Worm (Caenorhabditis elegans): ENCODE data around the gene F33G12.3.

F33G12.3 gene

DNA sequence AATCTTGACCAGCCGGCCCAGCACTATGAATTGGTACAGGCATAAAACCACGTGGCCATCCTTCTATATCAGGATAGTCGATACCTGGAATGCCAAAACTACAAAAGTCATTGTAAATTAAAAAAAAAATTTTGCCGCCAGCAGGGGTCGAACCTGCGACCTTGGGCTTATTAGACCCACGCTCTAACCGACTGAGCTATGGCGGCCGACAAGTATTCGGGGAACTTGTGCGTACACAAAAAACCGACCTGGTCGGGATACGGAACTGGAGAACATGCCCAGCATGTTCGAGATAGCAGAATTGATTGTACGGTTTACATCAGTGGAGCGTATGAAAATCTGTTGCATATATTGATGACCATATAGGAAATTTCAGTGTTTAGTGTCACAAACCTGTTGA is 23.5 kb upstream of the F33G12.3 start (continued):
- TF ChIP-seq rpc-1 (optimal IDR thresholded peaks at IDR 0.05) (peak; percentile 58), rpc-1 (tag; optimal IDR thresholded peaks at IDR 0.05) (peak; percentile 66), tbx-9 (tag; optimal IDR thresholded peaks at IDR 0.05; ENCODE audit: borderline replicate concordance) (no peak), hsf-1 (GFP tag; IDR thresholded peaks at IDR 0.05) (peak; percentile 72), snpc-4 (GFP tag; optimal IDR thresholded peaks at IDR 0.05) (peak; percentile 98), snpc-4 (tag; optimal IDR thresholded peaks at IDR 0.05) (peak; percentile 99), bed-1 (GFP tag; IDR thresholded peaks at IDR 0.05) (0 out of 2 replicates have a peak, but pooled peaks have one; percentile 63), dpl-1 (GFP tag; optimal IDR thresholded peaks at IDR 0.05) (no peak), ama-1 (optimal IDR thresholded peaks at IDR 0.05) (no peak), ama-1 (GFP tag; optimal IDR thresholded peaks at IDR 0.05) (peak in 1 of 2 experiments; percentile 68), pbrm-1 (GFP tag; IDR thresholded peaks at IDR 0.05) (peak; percentile 74), ztf-3 (GFP tag; optimal IDR thresholded peaks at IDR 0.05) (no peak), ceh-40 (GFP tag; IDR thresholded peaks at IDR 0.05) (0 out of 2 replicates have a peak, but pooled peaks have one; percentile 42), zfh-2 (GFP tag; conservative IDR thresholded peaks at IDR 0.05) (no peak), rec-8 (tag; optimal IDR thresholded peaks at IDR 0.05) (peak; percentile 34 to 66), mxl-1 (tag; optimal IDR thresholded peaks at IDR 0.05) (peak; percentile 7), madf-6 (GFP tag; IDR thresholded peaks at IDR 0.05) (peak; percentile 85), Y67H2A.10 (GFP tag; conservative IDR thresholded peaks at IDR 0.05) (no peak), snpc-3.4 (tag; optimal IDR thresholded peaks at IDR 0.05) (peak; percentile 98), tbp1 (GFP tag; optimal IDR thresholded peaks at IDR 0.05) (peak; percentile 99), chd-7 (tag; optimal IDR thresholded peaks at IDR 0.05) (peak; percentile 31), lin-26 (GFP tag; IDR thresholded peaks at IDR 0.05) (peak; percentile 61; the same call in 1 of the 2 replicates), cebp-1 (GFP tag; IDR thresholded peaks at IDR 0.05) (no peak), cebp-1 (tag; optimal IDR thresholded peaks at IDR 0.05) (peak; percentile 53), aptf-3 (GFP tag; IDR thresholded peaks at IDR 0.05) (peak; percentile 86; the same call in 1 of the 2 replicates), ekl-4 (GFP tag; IDR thresholded peaks at IDR 0.05) (peak; percentile 88), madf-3 (GFP tag; IDR thresholded peaks at IDR 0.05) (peak; percentile 73), nhr-90 (tag; optimal IDR thresholded peaks at IDR 0.05) (peak; percentile 4), F22D6.2 (tag; optimal IDR thresholded peaks at IDR 0.05) (no peak), let-526 (GFP tag; IDR thresholded peaks at IDR 0.05) (0 out of 2 replicates have a peak, but pooled peaks have one; percentile 19), lsl-1 (GFP tag; optimal IDR thresholded peaks at IDR 0.05) (peak; percentile 69), nfyb-1 (GFP tag; IDR thresholded peaks at IDR 0.05) (peak; percentile 88), die-1 (tag; optimal IDR thresholded peaks at IDR 0.05) (peak; percentile 15), Y53G8AR.9 (GFP tag; conservative IDR thresholded peaks at IDR 0.05) (peak; percentile 88), somi-1 (GFP tag; optimal IDR thresholded peaks at IDR 0.05) (no peak), ZK185.1 (tag; optimal IDR thresholded peaks at IDR 0.05; ENCODE audit: poor library complexity, severe bottlenecking) (peak; percentile 26), dpff-1 (tag; optimal IDR thresholded peaks at IDR 0.05) (no peak), B0261.1 (tag; optimal IDR thresholded peaks at IDR 0.05) (peak; percentile 92), aptf-2 (GFP tag; conservative IDR thresholded peaks at IDR 0.05) (no peak), nhr-80 (tag; optimal IDR thresholded peaks at IDR 0.05) (peak; percentile 1), lin-35 (GFP tag; optimal IDR thresholded peaks at IDR 0.05) (peak in 1 of 3 experiments; percentile 32), F39B2.1 (GFP tag; IDR thresholded peaks at IDR 0.05) (no peak), ztf-28 (GFP tag; IDR thresholded peaks at IDR 0.05) (peak; percentile 48; the same call in 1 of the 2 replicates), K11D2.4 (GFP tag; IDR thresholded peaks at IDR 0.05) (peak; percentile 67), tlf-1 (GFP tag; optimal IDR thresholded peaks at IDR 0.05) (peak; percentile 43), xnd-1 (tag; optimal IDR thresholded peaks at IDR 0.05) (peak; percentile 2), ceh-100 (GFP tag; IDR thresholded peaks at IDR 0.05) (peak; percentile 86), T26A5.8 (tag; optimal IDR thresholded peaks at IDR 0.05) (no peak), mcd-1 (GFP tag; IDR thresholded peaks at IDR 0.05) (peak; percentile 89), madf-8 (GFP tag; conservative IDR thresholded peaks at IDR 0.05) (peak; percentile 41)
